Worm (Caenorhabditis elegans): ENCODE measurements around the gene neg-1.

Gene neg-1

DNA sequence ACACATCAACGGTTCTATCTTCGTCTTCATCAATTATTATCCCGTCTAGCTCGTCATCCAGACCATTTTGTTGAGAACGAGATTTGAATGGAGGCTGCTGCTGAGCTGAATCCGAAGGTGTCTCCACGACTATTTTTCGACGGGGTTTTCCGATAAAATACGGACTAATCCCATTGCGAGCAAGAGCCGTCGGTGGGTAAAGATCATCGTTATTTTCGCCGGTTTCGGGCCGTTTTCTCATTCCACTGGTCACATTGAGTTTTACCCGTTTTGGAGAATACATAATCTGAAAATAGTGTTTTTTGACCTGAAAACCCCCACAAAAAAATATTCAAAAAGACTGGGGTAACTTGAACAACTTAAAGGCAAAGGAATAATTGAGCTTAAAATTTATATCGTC is 29.0 kb downstream of the neg-1 start, which contains the start of gene figl-1 (continued):
- TF ChIP-seq sea-2 (GFP tag; IDR thresholded peaks at IDR 0.05) (no peak), F33H1.4 (GFP tag; IDR thresholded peaks at IDR 0.05) (peak; percentile 25; the same call in 1 of the 2 replicates), egrh-3 (GFP tag; IDR thresholded peaks at IDR 0.05) (no peak), unc-130 (GFP tag; optimal IDR thresholded peaks at IDR 0.05) (no peak), madf-8 (GFP tag; conservative IDR thresholded peaks at IDR 0.05) (no peak), nfyb-1 (GFP tag; IDR thresholded peaks at IDR 0.05) (peak; percentile 56)

DNA sequence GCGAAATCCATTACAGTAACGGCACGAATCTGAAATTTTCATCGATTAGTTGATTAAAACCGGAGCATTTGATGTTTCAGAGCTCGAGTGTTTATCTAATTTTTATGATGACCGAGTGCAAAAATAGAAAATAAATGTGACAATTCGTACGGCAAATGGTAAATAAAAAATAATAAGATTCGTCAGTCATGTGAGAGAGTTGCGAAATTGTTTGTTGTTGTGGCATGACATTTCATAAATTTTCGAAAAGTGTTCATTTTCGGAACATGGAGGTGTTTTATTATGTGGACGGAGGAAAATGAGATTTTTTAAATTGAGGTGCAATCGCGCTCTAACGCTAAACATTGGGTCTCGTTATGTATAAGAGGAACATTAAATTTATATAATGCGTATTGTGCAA is 32.9 kb downstream of the neg-1 start:
- TF ChIP-seq nfya-1 (tag; optimal IDR thresholded peaks at IDR 0.05; ENCODE audit: borderline replicate concordance, insufficient read depth) (no peak), cebp-1 (GFP tag; IDR thresholded peaks at IDR 0.05) (peak; percentile 72; the same call in 1 of the 2 replicates), cebp-1 (tag; optimal IDR thresholded peaks at IDR 0.05) (peak; percentile 88)

DNA sequence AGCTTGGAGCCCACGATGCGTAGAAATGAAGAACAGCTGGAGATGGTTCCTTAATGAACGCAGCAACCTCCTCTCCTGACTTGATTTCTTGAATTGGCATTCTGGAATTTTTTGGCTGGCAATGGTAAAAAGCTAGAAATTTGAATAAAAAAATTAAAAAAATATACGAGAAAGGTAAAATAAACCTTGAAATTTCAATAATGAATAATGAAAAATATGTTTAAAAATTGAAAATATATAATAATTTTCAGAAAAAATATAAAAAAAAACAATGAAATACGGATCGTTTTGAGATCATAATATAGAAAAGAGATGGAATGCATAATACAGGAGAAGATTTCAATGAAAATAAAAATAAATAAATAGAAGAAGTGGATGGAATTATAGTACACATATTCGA is 33.5 kb downstream of the neg-1 start, which contains the start of gene glrx-3:
TSS of gene glrx-3 (minus strand) at position 101 of the 400 bp plus-strand sequence.
- TF ChIP-seq T26A5.8 (tag; optimal IDR thresholded peaks at IDR 0.05) (no peak), Y67H2A.10 (GFP tag; conservative IDR thresholded peaks at IDR 0.05) (no peak), K12H6.12 (tag; optimal IDR thresholded peaks at IDR 0.05) (no peak), F37B4.10 (GFP tag; IDR thresholded peaks at IDR 0.05) (no peak), ceh-40 (GFP tag; IDR thresholded peaks at IDR 0.05) (no peak), ceh-91 (GFP tag; IDR thresholded peaks at IDR 0.05) (no peak), ama-1 (optimal IDR thresholded peaks at IDR 0.05) (no peak), ama-1 (GFP tag; optimal IDR thresholded peaks at IDR 0.05) (no peak), ztf-25 (GFP tag; IDR thresholded peaks at IDR 0.05) (no peak), madf-6 (GFP tag; IDR thresholded peaks at IDR 0.05) (0 out of 2 replicates have a peak, but pooled peaks have one; percentile 26), repo-1 (tag; optimal IDR thresholded peaks at IDR 0.05) (no peak), F52B5.7 (tag; optimal IDR thresholded peaks at IDR 0.05) (peak; percentile 33), ztf-26 (tag; optimal IDR thresholded peaks at IDR 0.05) (no peak), pbrm-1 (GFP tag; IDR thresholded peaks at IDR 0.05) (no peak), F22D6.2 (tag; optimal IDR thresholded peaks at IDR 0.05) (no peak), mcd-1 (GFP tag; IDR thresholded peaks at IDR 0.05) (peak; percentile 17; the same call in 1 of the 2 replicates)

DNA sequence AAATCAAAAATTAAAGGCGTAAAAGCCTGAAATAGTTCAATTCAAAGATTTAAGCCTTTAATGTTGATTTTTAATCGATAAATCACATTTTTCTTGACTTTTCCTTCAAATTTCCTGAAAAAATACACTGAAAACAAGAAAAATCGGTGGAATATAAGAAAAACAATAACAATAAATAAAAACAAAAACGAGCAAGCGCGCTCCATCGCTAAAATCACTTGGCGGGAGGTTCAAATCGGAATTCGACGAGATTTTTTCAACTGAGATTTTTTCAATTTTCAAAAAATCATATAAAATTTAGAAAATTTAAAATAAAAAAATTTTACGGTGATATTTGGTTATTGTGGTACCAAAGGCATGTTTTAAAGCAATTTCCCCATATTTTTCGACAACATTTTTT is 35.2 kb downstream of the neg-1 start:
- TF ChIP-seq mes-4 (tag; optimal IDR thresholded peaks at IDR 0.05) (no peak), lin-35 (GFP tag; optimal IDR thresholded peaks at IDR 0.05) (peak in 1 of 3 experiments; percentile 39), unc-62 (GFP tag; optimal IDR thresholded peaks at IDR 0.05) (no peak), ceh-58 (GFP tag; IDR thresholded peaks at IDR 0.05) (no peak), ztf-6 (GFP tag; IDR thresholded peaks at IDR 0.05) (no peak), madf-3 (GFP tag; IDR thresholded peaks at IDR 0.05) (no peak), mcd-1 (GFP tag; IDR thresholded peaks at IDR 0.05) (peak; percentile 47)

DNA sequence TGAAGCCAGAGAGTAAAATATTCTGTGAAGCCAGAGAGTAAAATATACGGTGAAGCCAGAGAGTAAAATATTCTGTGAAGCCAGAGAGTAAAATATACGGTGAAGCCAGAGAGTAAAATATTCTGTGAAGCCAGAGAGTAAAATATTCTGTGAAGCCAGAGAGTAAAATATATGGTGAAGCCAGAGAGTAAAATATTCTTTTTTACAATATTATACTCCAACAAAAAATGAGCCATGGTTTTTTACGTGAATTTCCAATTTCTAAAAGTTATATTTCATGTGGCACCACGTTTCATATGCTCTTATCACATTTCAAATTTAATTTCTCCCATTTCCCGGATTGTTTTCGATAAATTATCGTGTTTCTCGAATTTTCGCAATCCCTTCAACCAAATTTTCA is 38.2 kb downstream of the neg-1 start, which contains the start of gene irld-1:
TSS of gene irld-1 (plus strand) at position 301 of the 400 bp plus-strand sequence.
- peak; percentile 85 for TF ChIP-seq egrh-3 (GFP tag; IDR thresholded peaks at IDR 0.05)

DNA sequence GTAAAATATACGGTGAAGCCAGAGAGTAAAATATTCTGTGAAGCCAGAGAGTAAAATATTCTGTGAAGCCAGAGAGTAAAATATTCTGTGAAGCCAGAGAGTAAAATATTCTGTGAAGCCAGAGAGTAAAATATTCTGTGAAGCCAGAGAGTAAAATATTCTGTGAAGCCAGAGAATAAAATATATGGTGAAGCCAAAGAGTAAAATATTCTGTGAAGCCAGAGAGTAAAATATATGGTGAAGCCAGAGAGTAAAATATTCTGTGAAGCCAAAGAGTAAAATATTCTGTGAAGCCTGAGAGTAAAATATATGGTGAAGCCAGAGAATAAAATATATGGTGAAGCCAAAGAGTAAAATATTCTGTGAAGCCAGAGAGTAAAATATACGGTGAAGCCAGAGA is 39.0 kb downstream of the neg-1 start:
- peak; percentile 92 for TF ChIP-seq egrh-3 (GFP tag; IDR thresholded peaks at IDR 0.05)
- peak; percentile 62; the same call in 1 of the 2 replicates for TF ChIP-seq Y53F4B.3 (GFP tag; IDR thresholded peaks at IDR 0.05)

Measured in whole organism, young adult.